Worm (Caenorhabditis elegans): ENCODE results near the gene inpp-1.
A peak's percentile ranks its signal among the peaks of the same experiment; 100 is the strongest.

The inpp-1 gene

DNA sequence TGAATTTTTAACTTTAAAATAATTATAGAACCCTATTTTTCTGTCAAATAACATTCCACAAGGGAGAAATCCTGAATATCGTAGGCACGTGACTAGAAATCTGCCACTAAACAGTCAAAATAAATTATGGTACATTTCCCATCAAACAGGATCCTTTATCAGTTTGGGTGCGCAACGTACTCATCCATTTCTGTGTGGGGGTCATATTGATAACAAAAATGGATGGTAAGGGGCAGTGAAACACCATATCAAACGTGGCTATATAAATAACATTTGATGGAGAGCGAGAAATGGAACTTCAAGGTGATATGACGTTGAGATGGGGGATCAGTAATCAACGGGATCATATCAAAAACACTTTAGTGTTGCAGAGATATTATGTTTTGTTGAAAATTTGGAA lies 10.4 kb upstream of the inpp-1 start:
- TF ChIP-seq ceh-16 (tag; optimal IDR thresholded peaks at IDR 0.05): no peak
- no peak for TF ChIP-seq lin-39 (tag; optimal IDR thresholded peaks at IDR 0.05)
- no peak for TF ChIP-seq pqm-1 (tag; optimal IDR thresholded peaks at IDR 0.05)
- peak; percentile 69 for TF ChIP-seq nhr-43 (tag; optimal IDR thresholded peaks at IDR 0.05; ENCODE audit: poor library complexity, severe bottlenecking)
- no peak for TF ChIP-seq ztf-4 (tag; optimal IDR thresholded peaks at IDR 0.05)
- no peak for TF ChIP-seq skn-1 (tag; optimal IDR thresholded peaks at IDR 0.05)
- no peak for TF ChIP-seq ama-1 (optimal IDR thresholded peaks at IDR 0.05)
- peak; percentile 63 for TF ChIP-seq nhr-23 (tag; optimal IDR thresholded peaks at IDR 0.05)
- no peak for TF ChIP-seq elt-1 (tag; optimal IDR thresholded peaks at IDR 0.05)
- TF ChIP-seq snpc-4 (tag; optimal IDR thresholded peaks at IDR 0.05): no peak
- TF ChIP-seq elt-3 (tag; optimal IDR thresholded peaks at IDR 0.05): peak in 2 of 3 experiments; percentile 67 to 73
- no peak for TF ChIP-seq fkh-2 (tag; optimal IDR thresholded peaks at IDR 0.05)
- TF ChIP-seq nhr-25 (tag; optimal IDR thresholded peaks at IDR 0.05): peak; percentile 38
- no peak for TF ChIP-seq ceh-9 (tag; optimal IDR thresholded peaks at IDR 0.05)
- TF ChIP-seq egl-27 (tag; optimal IDR thresholded peaks at IDR 0.05): no peak

- TF ChIP-seq elt-3 (tag; optimal IDR thresholded peaks at IDR 0.05) (peak in 2 of 3 experiments; percentile 43 to 69), nhr-76 (tag; optimal IDR thresholded peaks at IDR 0.05) (no peak), egl-27 (tag; optimal IDR thresholded peaks at IDR 0.05) (peak; percentile 26), ceh-28 (tag; optimal IDR thresholded peaks at IDR 0.05) (peak; percentile 18), nhr-25 (tag; optimal IDR thresholded peaks at IDR 0.05) (peak; percentile 72), elt-1 (tag; optimal IDR thresholded peaks at IDR 0.05) (no peak), nhr-23 (tag; optimal IDR thresholded peaks at IDR 0.05) (peak; percentile 91), nhr-43 (tag; optimal IDR thresholded peaks at IDR 0.05; ENCODE audit: poor library complexity, severe bottlenecking) (peak; percentile 92), mml-1 (tag; optimal IDR thresholded peaks at IDR 0.05) (peak; percentile 22), nfya-1 (tag; optimal IDR thresholded peaks at IDR 0.05; ENCODE audit: insufficient read depth) (peak; percentile 73), ztf-4 (tag; optimal IDR thresholded peaks at IDR 0.05) (no peak), mdl-1 (tag; optimal IDR thresholded peaks at IDR 0.05) (peak; percentile 58), lsy-12 (tag; optimal IDR thresholded peaks at IDR 0.05) (peak; percentile 19), lin-15B (tag; optimal IDR thresholded peaks at IDR 0.05) (no peak)
Measured at ce11 chrIV:10782014-10782413, 8.3 kb upstream of the inpp-1 start.

ce11 chrIV:10781346-10781745 lies 7.6 kb upstream of the inpp-1 start:
- TF ChIP-seq ceh-16 (tag; optimal IDR thresholded peaks at IDR 0.05): no peak
- peak in 1 of 3 experiments; percentile 21 for TF ChIP-seq elt-3 (tag; optimal IDR thresholded peaks at IDR 0.05)
- TF ChIP-seq nhr-28 (tag; optimal IDR thresholded peaks at IDR 0.05): no peak
- TF ChIP-seq tbx-2 (tag; optimal IDR thresholded peaks at IDR 0.05): no peak
- no peak for TF ChIP-seq daf-12 (tag; optimal IDR thresholded peaks at IDR 0.05)
- TF ChIP-seq elt-1 (tag; optimal IDR thresholded peaks at IDR 0.05): no peak
- TF ChIP-seq elt-2 (tag; optimal IDR thresholded peaks at IDR 0.05): no peak
- TF ChIP-seq lin-15B (tag; optimal IDR thresholded peaks at IDR 0.05): no peak
- TF ChIP-seq skn-1 (tag; optimal IDR thresholded peaks at IDR 0.05): no peak

ce11 chrIV:10780583-10780982 lies 6.9 kb upstream of the inpp-1 start, which contains the start of gene swt-3:
Gene swt-3 (minus strand): TSS chrIV:10780683.
- TF ChIP-seq daf-12 (tag; optimal IDR thresholded peaks at IDR 0.05) (no peak), egl-27 (tag; optimal IDR thresholded peaks at IDR 0.05) (no peak), ceh-16 (tag; optimal IDR thresholded peaks at IDR 0.05) (no peak), fkh-10 (GFP tag; optimal IDR thresholded peaks at IDR 0.05) (no peak), lsy-12 (tag; optimal IDR thresholded peaks at IDR 0.05) (no peak), skn-1 (tag; optimal IDR thresholded peaks at IDR 0.05) (no peak), tbx-2 (tag; optimal IDR thresholded peaks at IDR 0.05) (no peak), nhr-28 (tag; optimal IDR thresholded peaks at IDR 0.05) (no peak), elt-2 (tag; optimal IDR thresholded peaks at IDR 0.05) (no peak), fos-1 (tag; optimal IDR thresholded peaks at IDR 0.05) (no peak), nhr-237 (tag; optimal IDR thresholded peaks at IDR 0.05) (no peak), mdl-1 (tag; optimal IDR thresholded peaks at IDR 0.05) (no peak)

ce11 chrIV:10779328-10779727 lies 5.6 kb upstream of the inpp-1 start:
- TF ChIP-seq nhr-43 (tag; optimal IDR thresholded peaks at IDR 0.05; ENCODE audit: poor library complexity, severe bottlenecking) (peak; percentile 16), jun-1 (tag; optimal IDR thresholded peaks at IDR 0.05) (no peak), lsy-12 (tag; optimal IDR thresholded peaks at IDR 0.05) (no peak), aly-2 (tag; optimal IDR thresholded peaks at IDR 0.05) (no peak)

DNA sequence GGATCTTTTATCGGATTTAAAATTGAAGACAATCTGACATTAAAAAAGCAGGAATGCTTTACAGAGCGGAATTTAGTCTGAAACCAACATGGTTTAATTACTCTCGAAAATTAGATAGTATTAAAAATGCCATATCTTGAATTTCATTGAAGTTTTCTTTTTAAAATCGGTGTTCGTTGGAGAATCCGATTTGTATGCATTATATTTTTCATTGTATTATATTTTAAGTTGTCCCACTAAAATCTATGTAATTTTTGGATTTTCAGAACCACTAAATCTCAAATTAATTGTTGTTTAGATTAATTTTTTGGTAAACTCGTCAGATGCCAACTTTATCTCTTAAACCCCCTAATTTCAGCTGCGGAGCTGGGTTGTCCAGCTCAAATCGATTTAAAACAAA lies 4.9 kb upstream of the inpp-1 start:
- TF ChIP-seq lsy-12 (tag; optimal IDR thresholded peaks at IDR 0.05) (peak; percentile 18), nhr-25 (tag; optimal IDR thresholded peaks at IDR 0.05) (no peak), ceh-28 (tag; optimal IDR thresholded peaks at IDR 0.05) (peak; percentile 25), nhr-67 (tag; optimal IDR thresholded peaks at IDR 0.05) (no peak), ama-1 (optimal IDR thresholded peaks at IDR 0.05) (peak; percentile 31), mml-1 (tag; optimal IDR thresholded peaks at IDR 0.05) (no peak), nhr-23 (tag; optimal IDR thresholded peaks at IDR 0.05) (peak; percentile 71), eor-1 (tag; optimal IDR thresholded peaks at IDR 0.05) (no peak), elt-1 (tag; optimal IDR thresholded peaks at IDR 0.05) (no peak), nhr-237 (tag; optimal IDR thresholded peaks at IDR 0.05) (no peak), lin-39 (tag; optimal IDR thresholded peaks at IDR 0.05) (no peak), ceh-82 (tag; optimal IDR thresholded peaks at IDR 0.05) (no peak), skn-1 (tag; optimal IDR thresholded peaks at IDR 0.05) (no peak), nhr-43 (tag; optimal IDR thresholded peaks at IDR 0.05; ENCODE audit: poor library complexity, severe bottlenecking) (peak; percentile 32)

Data from whole organism, L3 larva.